Worm (Caenorhabditis elegans) whole organism, mixed stage, embryonic: ENCODE data around the gene Y60C6A.2.

Experiments used
- M03D4.4 ChIP-seq: sonication (generic microtip); optimal IDR thresholded peaks from 2 replicates; lab custom pipeline; 2017; ENCODE audit warnings: mild to moderate bottlenecking, missing genetic modification characterization, missing compliant biosample characterization
- bed-3 ChIP-seq: fragments of 200-800 bp; sonication (Bioruptor generic); optimal IDR thresholded peaks from 3 replicates; lab custom pipeline; 2018; ENCODE audit warnings: mild to moderate bottlenecking, missing genetic modification characterization, moderate library complexity, missing compliant biosample characterization
- ceh-39 ChIP-seq: fragments of 150-350 bp; optimal IDR thresholded peaks from 2 replicates; lab custom pipeline; 2014; ENCODE audit warnings: missing biosample characterization, missing genetic modification characterization
- ceh-43 ChIP-seq: fragments of 200-800 bp; sonication (Bioruptor generic); optimal IDR thresholded peaks from 2 replicates; lab custom pipeline; 2018; ENCODE audit warnings: mild to moderate bottlenecking, missing genetic modification characterization, moderate library complexity, missing compliant biosample characterization
- ceh-83 ChIP-seq: fragments of 200-800 bp; sonication (Bioruptor generic); optimal IDR thresholded peaks from 2 replicates; lab custom pipeline; 2018; ENCODE audit warnings: mild to moderate bottlenecking, missing genetic modification characterization, missing compliant biosample characterization
- ces-1 ChIP-seq: fragments of 150-350 bp; optimal IDR thresholded peaks from 2 replicates; lab custom pipeline; 2014; ENCODE audit warnings: missing biosample characterization, missing genetic modification reagents, missing genetic modification characterization
- cnd-1 ChIP-seq: fragments of 200-800 bp; sonication (Bioruptor generic); optimal IDR thresholded peaks from 2 replicates; lab custom pipeline; 2018; ENCODE audit warnings: mild to moderate bottlenecking, missing genetic modification characterization, missing compliant biosample characterization
- drap-1 ChIP-seq: fragments of 200-800 bp; sonication (Bioruptor generic); optimal IDR thresholded peaks from 3 replicates; lab custom pipeline; 2018; ENCODE audit warnings: mild to moderate bottlenecking, missing genetic modification characterization, missing compliant biosample characterization
- elt-1 ChIP-seq: sonication (generic microtip); optimal IDR thresholded peaks from 2 replicates; lab custom pipeline; 2017; ENCODE audit warnings: missing genetic modification characterization, mild to moderate bottlenecking, missing compliant biosample characterization, antibody characterized with exemption, moderate library complexity, borderline replicate concordance; ENCODE audit not compliant: insufficient read depth
- flh-1 ChIP-seq: fragments of 200-800 bp; sonication (Bioruptor generic); optimal IDR thresholded peaks from 2 replicates; lab custom pipeline; 2018; ENCODE audit warnings: mild to moderate bottlenecking, missing genetic modification characterization, moderate library complexity, missing compliant biosample characterization
- hlh-1 ChIP-seq: fragments of 150-350 bp; optimal IDR thresholded peaks from 2 replicates; lab custom pipeline; 2014; ENCODE audit warnings: missing biosample characterization, missing genetic modification reagents, missing genetic modification characterization
- lin-13 ChIP-seq: fragments of 150-350 bp; optimal IDR thresholded peaks from 2 replicates; lab custom pipeline; 2014; ENCODE audit warnings: missing biosample characterization, missing genetic modification characterization
- lin-32 ChIP-seq: fragments of 200-800 bp; sonication (Bioruptor generic); optimal IDR thresholded peaks from 2 replicates; lab custom pipeline; 2018; ENCODE audit warnings: mild to moderate bottlenecking, missing genetic modification characterization, missing compliant biosample characterization
- lsy-2 ChIP-seq: fragments of 150-350 bp; optimal IDR thresholded peaks from 2 replicates; lab custom pipeline; 2014; ENCODE audit warnings: missing biosample characterization, missing genetic modification characterization
- mab-5 ChIP-seq: fragments of 150-350 bp; optimal IDR thresholded peaks from 2 replicates; lab custom pipeline; 2014; ENCODE audit warnings: missing biosample characterization, missing genetic modification characterization
- mep-1 ChIP-seq: fragments of 150-350 bp; optimal IDR thresholded peaks from 2 replicates; lab custom pipeline; 2017; ENCODE audit warnings: missing biosample characterization, missing genetic modification reagents, missing genetic modification characterization, inconsistent platforms
- mls-2 ChIP-seq: sonication (generic microtip); optimal IDR thresholded peaks from 2 replicates; lab custom pipeline; 2016; ENCODE audit warnings: mild to moderate bottlenecking, missing genetic modification characterization, moderate library complexity, missing compliant biosample characterization
- nhr-12 ChIP-seq: fragments of 150-350 bp; optimal IDR thresholded peaks from 2 replicates; lab custom pipeline; 2014; ENCODE audit warnings: missing biosample characterization, missing genetic modification characterization
- nhr-2 ChIP-seq: fragments of 150-350 bp; optimal IDR thresholded peaks from 2 replicates; lab custom pipeline; 2014; ENCODE audit warnings: missing biosample characterization, missing genetic modification characterization
- nhr-237 ChIP-seq: fragments of 150-350 bp; optimal IDR thresholded peaks from 2 replicates; lab custom pipeline; 2014; ENCODE audit warnings: missing biosample characterization, missing genetic modification characterization
- nhr-76 ChIP-seq: sonication (generic microtip); optimal IDR thresholded peaks from 2 replicates; lab custom pipeline; 2017; ENCODE audit warnings: missing biosample characterization, missing genetic modification characterization
- pha-4 ChIP-seq: fragments of 150-350 bp; optimal IDR thresholded peaks from 2 replicates; lab custom pipeline; 2018; ENCODE audit warnings: missing biosample characterization, missing genetic modification reagents, missing genetic modification characterization
- sem-2 ChIP-seq: fragments of 200-800 bp; sonication (Bioruptor generic); optimal IDR thresholded peaks from 2 replicates; lab custom pipeline; 2018; ENCODE audit warnings: mild to moderate bottlenecking, missing genetic modification characterization, missing compliant biosample characterization
- snpc-4 ChIP-seq: fragments of 150-350 bp; optimal IDR thresholded peaks from 2 replicates; lab custom pipeline; 2014; ENCODE audit warnings: missing biosample characterization, missing genetic modification characterization
- sptf-1 ChIP-seq: sonication (generic microtip); optimal IDR thresholded peaks from 2 replicates; lab custom pipeline; 2017; ENCODE audit warnings: mild to moderate bottlenecking, missing genetic modification characterization, moderate library complexity, missing compliant biosample characterization
- tbx-8 ChIP-seq: fragments of 200-800 bp; sonication (Bioruptor generic); optimal IDR thresholded peaks from 2 replicates; lab custom pipeline; 2018; ENCODE audit warnings: mild to moderate bottlenecking, missing genetic modification characterization, moderate library complexity, missing compliant biosample characterization
- unc-120 ChIP-seq: sonication (generic microtip); optimal IDR thresholded peaks from 2 replicates; lab custom pipeline; 2017; ENCODE audit warnings: missing genetic modification characterization, missing compliant biosample characterization; ENCODE audit not compliant: poor library complexity, severe bottlenecking
- zip-8 ChIP-seq: fragments of 150-350 bp; optimal IDR thresholded peaks from 2 replicates; lab custom pipeline; 2014; ENCODE audit warnings: missing biosample characterization, missing genetic modification characterization
- ztf-11 ChIP-seq: fragments of 150-350 bp; optimal IDR thresholded peaks from 2 replicates; lab custom pipeline; 2014; ENCODE audit warnings: missing biosample characterization, missing genetic modification characterization

The Y60C6A.2 gene

ce11 chrV:4791569-4791968 is 6.3 kb upstream of the Y60C6A.2 start, which contains the start of gene R02F11.11:
R02F11.11 (plus strand) TSS chrV:4791869.
- TF ChIP-seq snpc-4 (tag; lab: Kevin White, UChicago) (no peak), nhr-76 (tag; lab: Kevin White, UChicago) (no peak), drap-1 (GFP tag; lab: Kevin White, UChicago) (no peak), ceh-83 (GFP tag; lab: Kevin White, UChicago) (no peak), ces-1 (GFP tag; lab: Kevin White, UChicago) (no peak), M03D4.4 (tag; lab: Kevin White, UChicago) (no peak), unc-120 (tag; lab: Kevin White, UChicago) (no peak), mab-5 (tag; lab: Kevin White, UChicago) (no peak), mls-2 (tag; lab: Kevin White, UChicago) (no peak), pha-4 (tag; lab: Kevin White, UChicago) (no peak), ceh-39 (no peak), nhr-12 (no peak), sem-2 (GFP tag; lab: Kevin White, UChicago) (no peak), ztf-11 (no peak), ceh-43 (GFP tag; lab: Kevin White, UChicago) (no peak), sptf-1 (tag; lab: Kevin White, UChicago) (no peak), nhr-237 (tag; lab: Kevin White, UChicago) (no peak)

ce11 chrV:4790368-4790767 is 5.1 kb upstream of the Y60C6A.2 start, which contains the start of gene R02F11.12:
R02F11.12 (plus strand) TSS chrV:4790668.
- TF ChIP-seq nhr-2 (tag; lab: Kevin White, UChicago) (no peak), ceh-83 (GFP tag; lab: Kevin White, UChicago) (no peak), drap-1 (GFP tag; lab: Kevin White, UChicago) (no peak), lsy-2 (tag; lab: Kevin White, UChicago) (no peak), snpc-4 (tag; lab: Kevin White, UChicago) (no peak), elt-1 (tag; lab: Kevin White, UChicago) (no peak), lin-32 (GFP tag; lab: Kevin White, UChicago) (no peak), nhr-76 (tag; lab: Kevin White, UChicago) (no peak), ztf-11 (no peak), tbx-8 (no peak), pha-4 (tag; lab: Kevin White, UChicago) (no peak)

ce11 chrV:4788823-4789222 is 3.6 kb upstream of the Y60C6A.2 start, which contains the start of gene R02F11.10:
R02F11.10 (plus strand) TSS chrV:4789123.
- TF ChIP-seq hlh-1 (tag; lab: Kevin White, UChicago): no peak
- TF ChIP-seq bed-3 (GFP tag; lab: Kevin White, UChicago): no peak
- TF ChIP-seq nhr-2 (tag; lab: Kevin White, UChicago): no peak
- no peak for TF ChIP-seq zip-8 (tag; lab: Kevin White, UChicago)
- no peak for TF ChIP-seq flh-1 (GFP tag; lab: Kevin White, UChicago)

ce11 chrV:4787836-4788235 is 2.6 kb upstream of the Y60C6A.2 start:
- TF ChIP-seq hlh-1 (tag; lab: Kevin White, UChicago) (no peak), drap-1 (GFP tag; lab: Kevin White, UChicago) (no peak), lsy-2 (tag; lab: Kevin White, UChicago) (no peak), ztf-11 (no peak), nhr-237 (tag; lab: Kevin White, UChicago) (no peak), bed-3 (GFP tag; lab: Kevin White, UChicago) (no peak), cnd-1 (tag; lab: Kevin White, UChicago) (no peak), elt-1 (tag; lab: Kevin White, UChicago) (no peak), nhr-76 (tag; lab: Kevin White, UChicago) (no peak), lin-13 (no peak), mep-1 (no peak), ces-1 (GFP tag; lab: Kevin White, UChicago) (no peak), sem-2 (GFP tag; lab: Kevin White, UChicago) (no peak), lin-32 (GFP tag; lab: Kevin White, UChicago) (no peak)

ce11 chrV:4787166-4787565 is 1.9 kb upstream of the Y60C6A.2 start, which contains the start of gene R02F11.9:
R02F11.9 (plus strand) TSS chrV:4787466.
- TF ChIP-seq nhr-76 (tag; lab: Kevin White, UChicago): no peak
- TF ChIP-seq, all 35 proteins: peak for 0
